Fruit fly (Drosophila melanogaster) whole organism, embryonic: Measurements from ENCODE around the gene hydra.

Experiments used
- Blimp-1 ChIP-seq: fragments of 200-800 bp; sonication (Bioruptor generic); optimal IDR thresholded peaks from 3 replicates; lab custom pipeline; 2018; ENCODE audit warnings: missing biosample characterization, missing genetic modification characterization, mild to moderate bottlenecking, moderate library complexity, missing genetic modification reagents
- CG10462 ChIP-seq: fragments of 200-800 bp; sonication (Bioruptor generic); optimal IDR thresholded peaks from 2 replicates; lab custom pipeline; 2016; ENCODE audit warnings: missing biosample characterization, missing genetic modification characterization
- CG11093 ChIP-seq: fragments of 200-800 bp; sonication (Bioruptor generic); IDR thresholded peaks from 3 replicates; pipeline ENCODE4 v1.3.6; 2022; ENCODE audit warnings: missing biosample characterization, missing genetic modification characterization
- CG11695 ChIP-seq: fragments of 200-800 bp; sonication (Bioruptor generic); IDR thresholded peaks from 3 replicates; pipeline ENCODE4 v1.3.6; 2022; ENCODE audit warnings: missing biosample characterization, missing genetic modification characterization
- CG11696 ChIP-seq: fragments of 200-800 bp; sonication (Bioruptor generic); IDR thresholded peaks from 2 replicates; pipeline ENCODE4 v1.3.6; 2022; ENCODE audit warnings: missing biosample characterization, missing genetic modification characterization
- CG12104 ChIP-seq: fragments of 200-800 bp; sonication (Bioruptor generic); optimal IDR thresholded peaks from 3 replicates; lab custom pipeline; 2016; ENCODE audit warnings: missing biosample characterization, missing genetic modification characterization
- CG14710 ChIP-seq: fragments of 200-800 bp; sonication (Bioruptor generic); optimal IDR thresholded peaks from 3 replicates; lab custom pipeline; 2019; ENCODE audit warnings: missing biosample characterization, mild to moderate bottlenecking, missing genetic modification characterization, moderate library complexity
- CG17385 ChIP-seq: fragments of 200-800 bp; sonication (Bioruptor generic); optimal IDR thresholded peaks from 3 replicates; lab custom pipeline; 2018; ENCODE audit warnings: missing biosample characterization, mild to moderate bottlenecking, missing genetic modification characterization
- CG18476 ChIP-seq: fragments of 200-800 bp; sonication (Bioruptor generic); optimal IDR thresholded peaks from 2 replicates; lab custom pipeline; 2016; ENCODE audit warnings: missing biosample characterization, mild to moderate bottlenecking, missing genetic modification characterization
- CG18619 ChIP-seq: fragments of 200-800 bp; sonication (Bioruptor generic); optimal IDR thresholded peaks from 3 replicates; lab custom pipeline; 2017; ENCODE audit warnings: missing biosample characterization, mild to moderate bottlenecking, missing genetic modification characterization
- CG18764 ChIP-seq: fragments of 200-800 bp; sonication (Bioruptor generic); optimal IDR thresholded peaks from 3 replicates; lab custom pipeline; 2016; ENCODE audit warnings: missing biosample characterization, missing genetic modification characterization
- CG31388 ChIP-seq: fragments of 200-800 bp; sonication (Bioruptor generic); optimal IDR thresholded peaks from 2 replicates; lab custom pipeline; 2016; ENCODE audit warnings: missing biosample characterization, missing genetic modification characterization
- CG4424 ChIP-seq: fragments of 200-800 bp; sonication (Bioruptor generic); optimal IDR thresholded peaks from 3 replicates; lab custom pipeline; 2016; ENCODE audit warnings: missing biosample characterization, missing genetic modification characterization
- CG7745 ChIP-seq: fragments of 200-800 bp; sonication (Bioruptor generic); optimal IDR thresholded peaks from 2 replicates; lab custom pipeline; 2018; ENCODE audit warnings: missing biosample characterization, mild to moderate bottlenecking, missing genetic modification characterization, moderate library complexity
- CG7786 ChIP-seq: fragments of 200-800 bp; sonication (Bioruptor generic); optimal IDR thresholded peaks from 2 replicates; lab custom pipeline; 2016; ENCODE audit warnings: missing biosample characterization, missing genetic modification characterization
- CG9727 ChIP-seq: fragments of 200-800 bp; sonication (Bioruptor generic); optimal IDR thresholded peaks from 3 replicates; lab custom pipeline; 2017; ENCODE audit warnings: missing biosample characterization, mild to moderate bottlenecking, missing genetic modification characterization
- CG9932 ChIP-seq: fragments of 200-800 bp; sonication (Bioruptor generic); IDR thresholded peaks from 2 replicates; pipeline ENCODE4 v1.3.6; 2022; ENCODE audit warnings: missing biosample characterization, missing genetic modification characterization
- Chrac-16 ChIP-seq: fragments of 200-800 bp; sonication (Bioruptor generic); optimal IDR thresholded peaks from 3 replicates; lab custom pipeline; 2016; ENCODE audit warnings: missing biosample characterization, missing genetic modification characterization
- CoRest ChIP-seq: fragments of 200-800 bp; sonication (Bioruptor generic); optimal IDR thresholded peaks from 3 replicates; lab custom pipeline; 2018; ENCODE audit warnings: missing biosample characterization, mild to moderate bottlenecking, missing genetic modification characterization, moderate library complexity
- Dbx ChIP-seq: fragments of 200-800 bp; sonication (Bioruptor generic); IDR thresholded peaks from 3 replicates; pipeline ENCODE4 v1.3.6; 2022; ENCODE audit warnings: missing biosample characterization, missing genetic modification characterization
- Doc2 ChIP-seq: fragments of 200-800 bp; sonication (Bioruptor generic); IDR thresholded peaks from 2 replicates; pipeline ENCODE4 v1.3.6; 2022; ENCODE audit warnings: missing biosample characterization, missing genetic modification characterization
- Dref ChIP-seq: fragments of 200-800 bp; sonication (Bioruptor generic); IDR thresholded peaks from 2 replicates; pipeline ENCODE4 v1.3.6; 2022; ENCODE audit warnings: missing biosample characterization, missing genetic modification characterization
- E2f1 ChIP-seq: fragments of 200-800 bp; sonication (Bioruptor generic); IDR thresholded peaks from 2 replicates; pipeline ENCODE4 v1.3.6; 2022; ENCODE audit warnings: missing biosample characterization, missing genetic modification characterization
- Fer3 ChIP-seq: fragments of 200-800 bp; sonication (Bioruptor generic); optimal IDR thresholded peaks from 2 replicates; lab custom pipeline; 2018; ENCODE audit warnings: missing biosample characterization, mild to moderate bottlenecking, missing genetic modification characterization, moderate library complexity
- HHEX ChIP-seq: fragments of 200-800 bp; sonication (Bioruptor generic); optimal IDR thresholded peaks from 3 replicates; lab custom pipeline; 2017; ENCODE audit warnings: missing biosample characterization, mild to moderate bottlenecking, missing genetic modification characterization, missing genetic modification reagents
- Hmr ChIP-seq: fragments of 200-800 bp; sonication (Bioruptor generic); optimal IDR thresholded peaks from 3 replicates; lab custom pipeline; 2017; ENCODE audit warnings: mild to moderate bottlenecking, missing biosample characterization, missing genetic modification reagents, missing genetic modification characterization
- Hr3 ChIP-seq: fragments of 200-800 bp; sonication (Bioruptor generic); optimal IDR thresholded peaks from 3 replicates; lab custom pipeline; 2016; ENCODE audit warnings: missing biosample characterization, missing genetic modification characterization
- Hr51 ChIP-seq, 2 experiments: fragments of 200-800 bp; sonication (Bioruptor generic); optimal IDR thresholded peaks; 2 replicates in 1 of 2; 3 replicates in 1 of 2; lab custom pipeline; 2016 to 2018; ENCODE audit warnings: missing biosample characterization in 2 of 2, missing genetic modification characterization in 2 of 2, mild to moderate bottlenecking in 1 of 2, moderate library complexity in 1 of 2
- Max ChIP-seq: fragments of 200-800 bp; sonication (Bioruptor generic); optimal IDR thresholded peaks from 2 replicates; lab custom pipeline; 2016; ENCODE audit warnings: missing biosample characterization, mild to moderate bottlenecking, missing genetic modification characterization
- Med ChIP-seq: fragments of 200-800 bp; sonication (Bioruptor generic); peaks from one replicate; lab custom pipeline; 2016; ENCODE audit warnings: missing biosample characterization, missing genetic modification characterization, mild to moderate bottlenecking, inconsistent platforms, moderate library complexity
- Mes4 ChIP-seq: fragments of 200-800 bp; sonication (Bioruptor generic); optimal IDR thresholded peaks from 2 replicates; lab custom pipeline; 2016; ENCODE audit warnings: missing biosample characterization, missing genetic modification characterization
- NC2β ChIP-seq: fragments of 200-800 bp; sonication (Bioruptor generic); optimal IDR thresholded peaks from 2 replicates; lab custom pipeline; 2016; ENCODE audit warnings: missing biosample characterization, missing genetic modification characterization
- Oli ChIP-seq: fragments of 200-800 bp; sonication (Bioruptor generic); optimal IDR thresholded peaks from 2 replicates; lab custom pipeline; 2018; ENCODE audit warnings: missing biosample characterization, mild to moderate bottlenecking, missing genetic modification characterization, moderate library complexity
- PHDP ChIP-seq: fragments of 200-800 bp; sonication (Bioruptor generic); optimal IDR thresholded peaks from 3 replicates; lab custom pipeline; 2018; ENCODE audit warnings: missing biosample characterization, mild to moderate bottlenecking, missing genetic modification characterization, moderate library complexity
- Ssrp ChIP-seq: fragments of 200-800 bp; sonication (Bioruptor generic); optimal IDR thresholded peaks from 2 replicates; lab custom pipeline; 2018; ENCODE audit warnings: missing biosample characterization, mild to moderate bottlenecking, missing genetic modification characterization, moderate library complexity
- Trl ChIP-seq, 3 experiments: fragments of >200 bp in 2 of 3; fragments of 200-800 bp in 1 of 3; sonication (Bioruptor generic) in 1 of 3; optimal IDR thresholded peaks; 2 replicates in 1 of 3; 3 replicates in 2 of 3; lab custom pipeline; 2016 to 2017; ENCODE audit warnings: missing biosample characterization in 1 of 3, missing genetic modification characterization in 1 of 3
- cg ChIP-seq: fragments of 200-800 bp; sonication (Bioruptor generic); optimal IDR thresholded peaks from 3 replicates; lab custom pipeline; 2019; ENCODE audit warnings: missing biosample characterization, mild to moderate bottlenecking, missing genetic modification characterization, moderate library complexity
- fu2 ChIP-seq: fragments of 200-800 bp; sonication (Bioruptor generic); optimal IDR thresholded peaks from 2 replicates; lab custom pipeline; 2016; ENCODE audit warnings: missing biosample characterization, missing genetic modification characterization
- gem ChIP-seq: fragments of 200-800 bp; sonication (Bioruptor generic); optimal IDR thresholded peaks from 2 replicates; lab custom pipeline; 2019; ENCODE audit warnings: missing biosample characterization, mild to moderate bottlenecking, missing genetic modification characterization, moderate library complexity
- jumu ChIP-seq: fragments of 200-800 bp; sonication (Bioruptor generic); optimal IDR thresholded peaks from 3 replicates; lab custom pipeline; 2016; ENCODE audit warnings: missing biosample characterization, missing genetic modification characterization
- lab ChIP-seq: fragments of 200-800 bp; sonication (Bioruptor generic); optimal IDR thresholded peaks from 3 replicates; lab custom pipeline; 2017; ENCODE audit warnings: missing biosample characterization, missing genetic modification characterization, mild to moderate bottlenecking, moderate library complexity, missing genetic modification reagents
- nerfin-1 ChIP-seq: fragments of 200-800 bp; sonication (Bioruptor generic); optimal IDR thresholded peaks from 3 replicates; lab custom pipeline; 2019; ENCODE audit warnings: missing biosample characterization, mild to moderate bottlenecking, missing genetic modification characterization, moderate library complexity
- nmo ChIP-seq: fragments of 200-800 bp; sonication (Bioruptor generic); optimal IDR thresholded peaks from 2 replicates; lab custom pipeline; 2018; ENCODE audit warnings: missing biosample characterization, mild to moderate bottlenecking, missing genetic modification characterization, moderate library complexity
- odd ChIP-seq: fragments of 200-800 bp; sonication (Bioruptor generic); optimal IDR thresholded peaks from 2 replicates; lab custom pipeline; 2017; ENCODE audit warnings: missing biosample characterization, mild to moderate bottlenecking, missing genetic modification characterization
- pnt ChIP-seq: fragments of 200-800 bp; sonication (Bioruptor generic); optimal IDR thresholded peaks from 3 replicates; lab custom pipeline; 2016; ENCODE audit warnings: missing biosample characterization, missing genetic modification characterization
- shn ChIP-seq: fragments of 200-800 bp; sonication (Bioruptor generic); optimal IDR thresholded peaks from 3 replicates; lab custom pipeline; 2016; ENCODE audit warnings: missing biosample characterization, missing genetic modification characterization
- slou ChIP-seq: fragments of 200-800 bp; sonication (Bioruptor generic); optimal IDR thresholded peaks from 3 replicates; lab custom pipeline; 2016; ENCODE audit warnings: missing biosample characterization, missing genetic modification characterization
- stc ChIP-seq: fragments of 200-800 bp; sonication (Bioruptor generic); IDR thresholded peaks from 2 replicates; pipeline ENCODE4 v1.3.6; 2022; ENCODE audit warnings: missing biosample characterization, missing genetic modification characterization
- tna ChIP-seq: fragments of 200-800 bp; sonication (Bioruptor generic); IDR thresholded peaks from 2 replicates; pipeline ENCODE4 v1.3.6; 2022; ENCODE audit warnings: missing biosample characterization, missing genetic modification characterization; ENCODE audit not compliant: partially characterized antibody
- tx ChIP-seq: fragments of 200-800 bp; sonication (Bioruptor generic); optimal IDR thresholded peaks from 2 replicates; lab custom pipeline; 2016; ENCODE audit warnings: missing biosample characterization, missing genetic modification characterization

The hydra gene

dm6 chrX:20631160-20631559 is 45.7 kb downstream of the hydra start (continued):
- TF ChIP-seq fu2 (GFP tag; lab: Kevin White, UChicago): no peak
- TF ChIP-seq tx (GFP tag; lab: Kevin White, UChicago): peak; percentile 27
- no peak for TF ChIP-seq Dbx
- peak; percentile 53 for TF ChIP-seq HHEX (GFP tag; lab: Kevin White, UChicago)
- no peak for TF ChIP-seq CG31388 (GFP tag; lab: Kevin White, UChicago)
- TF ChIP-seq Mes4 (GFP tag; lab: Kevin White, UChicago): peak; percentile 21
- TF ChIP-seq CG9727 (GFP tag; lab: Kevin White, UChicago): peak; percentile 49
- TF ChIP-seq gem: peak; percentile 70
- TF ChIP-seq stc (GFP tag; lab: Robert Waterston, UW): no peak
- TF ChIP-seq nmo (GFP tag; lab: Kevin White, UChicago): peak; percentile 59
- no peak for TF ChIP-seq tna (GFP tag; lab: Robert Waterston, UW)
- no peak for TF ChIP-seq CG7745 (tag; lab: Kevin White, UChicago)
- TF ChIP-seq Hr51 (GFP tag; optimal IDR thresholded peaks at IDR 0.05; lab: Kevin White, UChicago): peak in 1 of 2 experiments; percentile 61
- peak; percentile 58 for TF ChIP-seq Ssrp (tag; lab: Kevin White, UChicago)
- peak; percentile 68 for TF ChIP-seq CoRest (tag; lab: Kevin White, UChicago)
- TF ChIP-seq NC2β (GFP tag; lab: Kevin White, UChicago): no peak
- TF ChIP-seq E2f1 (GFP tag; lab: Robert Waterston, UW): peak; percentile 36; the same call in 1 of the 2 replicates
- no peak for TF ChIP-seq Doc2 (GFP tag; lab: Robert Waterston, UW)
- peak; percentile 34; the same call in 1 of the 3 replicates for TF ChIP-seq CG11695 (GFP tag; lab: Robert Waterston, UW)
- peak; percentile 6 for TF ChIP-seq Hmr (GFP tag; lab: Kevin White, UChicago)
- TF ChIP-seq Chrac-16 (GFP tag; lab: Kevin White, UChicago): peak; percentile 14
- TF ChIP-seq Oli (tag; lab: Kevin White, UChicago): peak; percentile 64
- no peak for TF ChIP-seq cg
- TF ChIP-seq CG11696 (GFP tag; lab: Robert Waterston, UW): peak; percentile 63
- TF ChIP-seq CG12104 (GFP tag; lab: Kevin White, UChicago): peak; percentile 47
- peak; percentile 34 for TF ChIP-seq CG18619 (GFP tag; lab: Kevin White, UChicago)
- peak; percentile 16 for TF ChIP-seq Fer3 (tag; lab: Kevin White, UChicago)
- TF ChIP-seq CG9932 (GFP tag; lab: Robert Waterston, UW): no peak
- peak; percentile 61 for TF ChIP-seq CG4424 (GFP tag; lab: Kevin White, UChicago)
- peak; percentile 14 for TF ChIP-seq jumu
- peak; percentile 28 for TF ChIP-seq Hr3 (GFP tag; lab: Kevin White, UChicago)
- TF ChIP-seq PHDP: peak; percentile 30
- TF ChIP-seq pnt: peak; percentile 36
- peak; percentile 17 for TF ChIP-seq CG18476
- TF ChIP-seq slou (GFP tag; lab: Kevin White, UChicago): no peak
- TF ChIP-seq lab: peak; percentile 60
- TF ChIP-seq shn (GFP tag; lab: Kevin White, UChicago): peak; percentile 17
- TF ChIP-seq Dref (GFP tag; lab: Robert Waterston, UW): no peak
- TF ChIP-seq CG7786 (GFP tag; lab: Kevin White, UChicago): peak; percentile 6
- TF ChIP-seq Max: peak; percentile 33
- TF ChIP-seq Trl (optimal IDR thresholded peaks at IDR 0.05; lab: Kevin White, UChicago): no peak
- TF ChIP-seq Trl (GFP tag; optimal IDR thresholded peaks at IDR 0.05; lab: Kevin White, UChicago): peak; percentile 28
- TF ChIP-seq nerfin-1 (tag; lab: Kevin White, UChicago): peak; percentile 37
- peak; percentile 24 for TF ChIP-seq odd (GFP tag; lab: Kevin White, UChicago)
- TF ChIP-seq CG18764 (GFP tag; lab: Kevin White, UChicago): peak; percentile 22
- no peak for TF ChIP-seq CG10462 (GFP tag; lab: Kevin White, UChicago)
- peak; percentile 50 for TF ChIP-seq CG14710 (tag; lab: Kevin White, UChicago)
- TF ChIP-seq CG17385: peak; percentile 49
- TF ChIP-seq Blimp-1: peak; percentile 45
- peak; percentile 10 for TF ChIP-seq Med (GFP tag; lab: Kevin White, UChicago)
- peak; percentile 47; the same call in 1 of the 3 replicates for TF ChIP-seq CG11093 (GFP tag; lab: Robert Waterston, UW)
